Worm (Caenorhabditis elegans) whole organism, late embryonic: Measurements from ENCODE around the gene ccdc-55.

Source experiments
- C08G9.2 ChIP-seq: sonication (generic microtip); optimal IDR thresholded peaks from 2 replicates; lab custom pipeline; 2016; ENCODE audit warnings: mild to moderate bottlenecking, missing genetic modification characterization, moderate library complexity, missing compliant biosample characterization
- F13H6.1 ChIP-seq: sonication (generic microtip); optimal IDR thresholded peaks from 2 replicates; lab custom pipeline; 2016; ENCODE audit warnings: missing genetic modification characterization, missing compliant biosample characterization
- K02D7.2 ChIP-seq: sonication (generic microtip); optimal IDR thresholded peaks from 2 replicates; lab custom pipeline; 2017; ENCODE audit warnings: mild to moderate bottlenecking, missing genetic modification characterization, missing compliant biosample characterization
- Y22D7AL.16 ChIP-seq: sonication (generic microtip); optimal IDR thresholded peaks from 2 replicates; lab custom pipeline; 2016; ENCODE audit warnings: missing genetic modification characterization, missing compliant biosample characterization
- ceh-14 ChIP-seq: sonication (generic microtip); optimal IDR thresholded peaks from 2 replicates; lab custom pipeline; 2016; ENCODE audit warnings: missing genotype, missing genetic modification characterization, missing compliant biosample characterization
- ceh-18 ChIP-seq: sonication (generic microtip); optimal IDR thresholded peaks from 2 replicates; lab custom pipeline; 2016; ENCODE audit warnings: missing genetic modification characterization, missing compliant biosample characterization
- ceh-19 ChIP-seq: fragments of 200-800 bp; sonication (Bioruptor generic); optimal IDR thresholded peaks from 2 replicates; lab custom pipeline; 2018; ENCODE audit warnings: mild to moderate bottlenecking, missing genetic modification characterization, missing compliant biosample characterization
- ceh-2 ChIP-seq: sonication (generic microtip); optimal IDR thresholded peaks from 2 replicates; lab custom pipeline; 2016; ENCODE audit warnings: missing genotype, missing genetic modification characterization, missing compliant biosample characterization
- ceh-30 ChIP-seq: fragments of 150-350 bp; optimal IDR thresholded peaks from 2 replicates; lab custom pipeline; 2014; ENCODE audit warnings: missing biosample characterization, missing genetic modification characterization
- ceh-31 ChIP-seq: sonication (generic microtip); optimal IDR thresholded peaks from 2 replicates; lab custom pipeline; 2016; ENCODE audit warnings: missing genetic modification characterization, missing compliant biosample characterization
- ceh-34 ChIP-seq: sonication (generic microtip); optimal IDR thresholded peaks from 2 replicates; lab custom pipeline; 2016; ENCODE audit warnings: mild to moderate bottlenecking, missing genetic modification characterization, missing compliant biosample characterization
- ceh-48 ChIP-seq: sonication (generic microtip); optimal IDR thresholded peaks from 2 replicates; lab custom pipeline; 2016; ENCODE audit warnings: missing genetic modification characterization, inconsistent platforms, missing compliant biosample characterization
- dmd-4 ChIP-seq: sonication (generic microtip); optimal IDR thresholded peaks from 2 replicates; lab custom pipeline; 2016; ENCODE audit warnings: borderline replicate concordance, missing genetic modification characterization, missing compliant biosample characterization
- dve-1 ChIP-seq: sonication (generic microtip); optimal IDR thresholded peaks from 2 replicates; lab custom pipeline; 2017; ENCODE audit warnings: antibody characterized with exemption, mild to moderate bottlenecking, missing genetic modification characterization, missing compliant biosample characterization
- elt-2 ChIP-seq: sonication (generic microtip); optimal IDR thresholded peaks from 2 replicates; lab custom pipeline; 2016; ENCODE audit warnings: missing genetic modification reagents, missing genetic modification characterization, missing compliant biosample characterization
- elt-4 ChIP-seq: sonication (generic microtip); optimal IDR thresholded peaks from 2 replicates; lab custom pipeline; 2016; ENCODE audit warnings: missing genetic modification characterization, missing compliant biosample characterization
- ets-4 ChIP-seq: sonication (generic microtip); optimal IDR thresholded peaks from 2 replicates; lab custom pipeline; 2016; ENCODE audit warnings: missing genetic modification characterization, missing compliant biosample characterization
- fkh-6 ChIP-seq: sonication (generic microtip); optimal IDR thresholded peaks from 2 replicates; lab custom pipeline; 2016; ENCODE audit warnings: missing genetic modification characterization, missing compliant biosample characterization
- gmeb-2 ChIP-seq: sonication (generic microtip); optimal IDR thresholded peaks from 2 replicates; lab custom pipeline; 2016; ENCODE audit warnings: missing genetic modification characterization, inconsistent platforms, missing compliant biosample characterization
- hlh-30 ChIP-seq: sonication (generic microtip); optimal IDR thresholded peaks from 2 replicates; lab custom pipeline; 2017; ENCODE audit warnings: antibody characterized with exemption, missing genetic modification characterization, missing compliant biosample characterization; ENCODE audit not compliant: insufficient read depth
- hlh-6 ChIP-seq: sonication (generic microtip); optimal IDR thresholded peaks from 2 replicates; lab custom pipeline; 2016; ENCODE audit warnings: missing genotype, missing genetic modification characterization, missing compliant biosample characterization
- hlh-8 ChIP-seq: sonication (generic microtip); optimal IDR thresholded peaks from 2 replicates; lab custom pipeline; 2016; ENCODE audit warnings: missing genotype, missing genetic modification characterization, missing compliant biosample characterization
- lim-6 ChIP-seq: sonication (generic microtip); optimal IDR thresholded peaks from 2 replicates; lab custom pipeline; 2016; ENCODE audit warnings: missing genetic modification characterization, missing compliant biosample characterization
- madf-2 ChIP-seq: sonication (generic microtip); optimal IDR thresholded peaks from 2 replicates; lab custom pipeline; 2017; ENCODE audit warnings: missing genetic modification characterization, missing compliant biosample characterization
- mec-3 ChIP-seq: sonication (generic microtip); optimal IDR thresholded peaks from 2 replicates; lab custom pipeline; 2016; ENCODE audit warnings: borderline replicate concordance, missing genetic modification characterization, missing compliant biosample characterization
- nfya-1 ChIP-seq: sonication (generic microtip); optimal IDR thresholded peaks from 2 replicates; lab custom pipeline; 2017; ENCODE audit warnings: missing genetic modification characterization, mild to moderate bottlenecking, missing compliant biosample characterization, antibody characterized with exemption, moderate library complexity
- nhr-11 ChIP-seq: fragments of 150-350 bp; optimal IDR thresholded peaks from 2 replicates; lab custom pipeline; 2014; ENCODE audit warnings: missing biosample characterization, missing genetic modification characterization
- nhr-232 ChIP-seq: sonication (generic microtip); optimal IDR thresholded peaks from 2 replicates; lab custom pipeline; 2016; ENCODE audit warnings: missing genetic modification characterization, missing compliant biosample characterization
- npax-4 ChIP-seq: sonication (generic microtip); optimal IDR thresholded peaks from 2 replicates; lab custom pipeline; 2016; ENCODE audit warnings: missing genetic modification characterization, missing compliant biosample characterization
- pag-3 ChIP-seq: sonication (generic microtip); optimal IDR thresholded peaks from 2 replicates; lab custom pipeline; 2016; ENCODE audit warnings: missing compliant biosample characterization, missing genetic modification characterization, borderline replicate concordance
- pat-9 ChIP-seq: fragments of 200-800 bp; sonication (Bioruptor generic); optimal IDR thresholded peaks from 2 replicates; lab custom pipeline; 2018; ENCODE audit warnings: mild to moderate bottlenecking, missing genetic modification characterization, moderate library complexity, missing compliant biosample characterization
- pax-1 ChIP-seq: fragments of 150-350 bp; optimal IDR thresholded peaks from 2 replicates; lab custom pipeline; 2014; ENCODE audit warnings: missing biosample characterization, missing genetic modification characterization
- pha-2 ChIP-seq: sonication (generic microtip); optimal IDR thresholded peaks from 2 replicates; lab custom pipeline; 2017; ENCODE audit warnings: mild to moderate bottlenecking, missing genetic modification characterization, missing compliant biosample characterization
- pqm-1 ChIP-seq: sonication (generic microtip); optimal IDR thresholded peaks from 2 replicates; lab custom pipeline; 2016; ENCODE audit warnings: missing genetic modification characterization, missing compliant biosample characterization
- pros-1 ChIP-seq: fragments of 150-350 bp; optimal IDR thresholded peaks from 2 replicates; lab custom pipeline; 2014; ENCODE audit warnings: missing biosample characterization, missing genetic modification reagents, missing genetic modification characterization
- ref-2 ChIP-seq: sonication (generic microtip); optimal IDR thresholded peaks from 2 replicates; lab custom pipeline; 2016; ENCODE audit warnings: missing genetic modification characterization, missing compliant biosample characterization
- rnt-1 ChIP-seq: sonication (generic microtip); optimal IDR thresholded peaks from 2 replicates; lab custom pipeline; 2016; ENCODE audit warnings: missing genetic modification characterization, missing compliant biosample characterization
- sdc-2 ChIP-seq: sonication (generic microtip); optimal IDR thresholded peaks from 2 replicates; lab custom pipeline; 2016; ENCODE audit warnings: missing genotype, missing genetic modification characterization, missing compliant biosample characterization
- sox-4 ChIP-seq: sonication (generic microtip); optimal IDR thresholded peaks from 2 replicates; lab custom pipeline; 2017; ENCODE audit warnings: mild to moderate bottlenecking, missing genetic modification characterization, inconsistent platforms, missing compliant biosample characterization
- tbx-2 ChIP-seq: sonication (generic microtip); optimal IDR thresholded peaks from 2 replicates; lab custom pipeline; 2016; ENCODE audit warnings: missing genetic modification characterization, missing compliant biosample characterization
- tbx-7 ChIP-seq: sonication (generic microtip); optimal IDR thresholded peaks from 2 replicates; lab custom pipeline; 2016; ENCODE audit warnings: missing genotype, missing genetic modification characterization, missing compliant biosample characterization
- unc-3 ChIP-seq, 2 experiments: fragments of 200-800 bp in 1 of 2; sonication (Bioruptor generic) in 1 of 2; sonication (generic microtip) in 1 of 2; conservative IDR thresholded peaks in 1 of 2; optimal IDR thresholded peaks in 1 of 2; 2 replicates each; pipeline versions ENCODE4 v1.3.6 to Lab custom; 2016 to 2022; ENCODE audit warnings: missing compliant biosample characterization in 2 of 2, missing genetic modification characterization in 2 of 2, missing genetic modification reagents in 1 of 2
- unc-42 ChIP-seq: sonication (generic microtip); optimal IDR thresholded peaks from 2 replicates; lab custom pipeline; 2016; ENCODE audit warnings: missing genotype, missing genetic modification characterization, missing compliant biosample characterization
- unc-55 ChIP-seq: sonication (generic microtip); optimal IDR thresholded peaks from 2 replicates; lab custom pipeline; 2017; ENCODE audit warnings: missing biosample characterization, missing genetic modification reagents, missing genetic modification characterization
- zip-5 ChIP-seq: sonication (generic microtip); optimal IDR thresholded peaks from 2 replicates; lab custom pipeline; 2016; ENCODE audit warnings: missing genetic modification characterization, missing compliant biosample characterization

The ccdc-55 gene

DNA sequence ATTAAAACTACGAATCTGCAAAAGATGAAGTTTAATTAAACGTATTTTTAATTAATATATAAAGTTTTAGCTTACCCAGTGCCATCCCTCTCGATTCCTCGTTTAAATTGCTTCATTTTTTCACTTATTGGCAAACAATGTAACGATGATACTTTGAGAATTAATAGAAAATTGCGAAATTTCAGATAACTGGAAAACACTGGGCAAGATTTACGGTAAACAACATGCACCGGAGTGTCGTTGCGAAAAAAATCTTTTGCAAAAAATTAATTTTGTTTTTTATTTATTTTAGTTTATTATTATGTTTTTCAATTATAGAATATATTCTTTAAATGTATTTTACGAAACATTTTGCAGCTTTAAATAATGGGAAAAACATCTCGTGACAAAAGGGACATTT is 35.5 kb upstream of the ccdc-55 start, which contains the start of the genes pelo-1 and R74.7:
pelo-1 (minus strand) TSS at position 151 of the 400 bp plus-strand sequence.
R74.7 (plus strand) TSS at position 358 of the 400 bp plus-strand sequence.
- TF ChIP-seq nhr-11 (tag; lab: Kevin White, UChicago): no peak
- no peak for TF ChIP-seq pat-9 (tag; lab: Kevin White, UChicago)
- TF ChIP-seq unc-42 (tag; lab: Kevin White, UChicago): no peak
- no peak for TF ChIP-seq dmd-4
- no peak for TF ChIP-seq pqm-1 (tag; lab: Kevin White, UChicago)
- TF ChIP-seq rnt-1 (tag; lab: Kevin White, UChicago): no peak
- TF ChIP-seq, all 69 proteins: peak for 0

DNA sequence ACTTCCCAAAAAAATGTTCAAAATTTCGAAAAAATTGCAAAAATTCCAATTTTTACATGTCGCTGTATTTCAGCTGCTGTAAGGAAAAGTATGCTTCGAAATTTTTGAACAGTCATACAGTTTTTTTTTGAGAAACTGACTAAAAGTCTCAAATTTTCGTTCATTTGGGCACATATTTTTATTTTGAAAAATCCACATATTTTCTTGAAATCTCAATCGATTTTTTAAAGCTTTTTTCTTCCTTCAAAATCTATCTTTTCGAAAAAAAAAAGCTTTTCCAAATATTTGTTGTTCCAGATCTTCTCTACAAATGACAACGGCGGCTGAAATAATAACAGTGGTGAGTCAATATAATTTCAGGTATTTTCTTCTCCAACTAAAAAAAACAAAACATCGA is 28.4 kb upstream of the ccdc-55 start, which contains the start of gene asd-1:
asd-1 (plus strand) TSS at position 298 of the 397 bp plus-strand sequence.
- no peak for TF ChIP-seq tbx-7 (tag; lab: Kevin White, UChicago)
- TF ChIP-seq hlh-6: no peak
- TF ChIP-seq ceh-30 (tag; lab: Kevin White, UChicago): no peak
- TF ChIP-seq elt-4: no peak
- TF ChIP-seq Y22D7AL.16 (tag; lab: Kevin White, UChicago): no peak
- no peak for TF ChIP-seq ets-4 (tag; lab: Kevin White, UChicago)
- TF ChIP-seq unc-3 (GFP tag; conservative IDR thresholded peaks at IDR 0.05; lab: Robert Waterston, UW): no peak
- TF ChIP-seq unc-3 (tag; optimal IDR thresholded peaks at IDR 0.05; lab: Kevin White, UChicago): no peak

DNA sequence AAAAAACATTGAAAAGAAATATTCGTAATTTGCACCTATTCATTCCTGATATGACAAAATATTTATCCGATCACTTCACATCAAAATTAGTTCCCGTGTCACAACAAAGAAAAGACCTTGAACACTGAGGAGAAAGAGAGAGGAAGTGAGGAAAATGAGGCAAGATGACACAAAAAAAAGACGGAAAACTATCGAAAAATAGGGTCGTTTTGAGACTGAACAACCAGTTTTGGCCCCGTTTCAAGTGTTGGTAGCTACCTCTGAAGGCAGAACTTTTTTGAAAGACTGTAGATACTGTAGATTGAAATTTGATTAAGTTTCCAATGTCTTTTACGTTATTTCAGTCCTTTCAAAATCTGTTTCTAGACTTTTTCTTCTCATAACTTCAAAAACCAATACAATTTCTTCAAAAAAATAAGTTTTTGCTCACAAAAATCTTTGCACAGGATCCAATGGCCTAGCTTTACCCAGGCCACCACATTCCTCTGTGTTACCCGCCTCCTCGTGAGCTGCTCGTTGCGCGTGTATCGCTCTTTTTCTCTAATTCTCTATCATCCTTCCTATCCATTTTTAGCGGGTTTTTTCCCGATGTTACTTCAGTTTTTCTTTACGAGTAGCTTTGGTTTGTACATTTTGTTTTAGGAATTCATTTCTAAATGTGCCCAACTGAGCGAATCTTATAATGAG is 27.9 kb upstream of the ccdc-55 start:
- TF ChIP-seq pax-1 (peak; percentile 31), C08G9.2 (tag; lab: Kevin White, UChicago) (peak; percentile 89), zip-5 (tag; lab: Kevin White, UChicago) (peak; percentile 75), nfya-1 (tag; lab: Kevin White, UChicago) (peak; percentile 67), pha-2 (tag; lab: Kevin White, UChicago) (no peak), tbx-7 (tag; lab: Kevin White, UChicago) (peak; percentile 69), ceh-31 (tag; lab: Kevin White, UChicago) (peak; percentile 89), hlh-30 (tag; lab: Kevin White, UChicago) (peak; percentile 93), ets-4 (tag; lab: Kevin White, UChicago) (peak; percentile 71), pros-1 (tag; lab: Kevin White, UChicago) (no peak), ceh-30 (tag; lab: Kevin White, UChicago) (no peak), npax-4 (tag; lab: Kevin White, UChicago) (no peak), fkh-6 (tag; lab: Kevin White, UChicago) (peak; percentile 74), nhr-232 (tag; lab: Kevin White, UChicago) (no peak), ceh-48 (tag; lab: Kevin White, UChicago) (no peak), unc-42 (tag; lab: Kevin White, UChicago) (peak; percentile 47), sdc-2 (tag; lab: Kevin White, UChicago) (peak; percentile 19), nhr-11 (tag; lab: Kevin White, UChicago) (no peak), ref-2 (tag; lab: Kevin White, UChicago) (peak; percentile 51), hlh-6 (no peak), K02D7.2 (tag; lab: Kevin White, UChicago) (no peak), mec-3 (tag; lab: Kevin White, UChicago) (peak; percentile 78), dve-1 (tag; lab: Kevin White, UChicago) (no peak), madf-2 (tag; lab: Kevin White, UChicago) (no peak), sox-4 (no peak), lim-6 (tag; lab: Kevin White, UChicago) (peak; percentile 61), pag-3 (tag; lab: Kevin White, UChicago) (no peak), gmeb-2 (tag; lab: Kevin White, UChicago) (no peak), unc-55 (GFP tag; lab: Kevin White, UChicago) (peak; percentile 51), elt-4 (no peak), hlh-8 (tag; lab: Kevin White, UChicago) (peak; percentile 33), ceh-2 (tag; lab: Kevin White, UChicago) (peak; percentile 85), ceh-19 (no peak), ceh-34 (tag; lab: Kevin White, UChicago) (peak; percentile 28), elt-2 (tag; lab: Kevin White, UChicago) (peak; percentile 34), tbx-2 (peak; percentile 81), F13H6.1 (tag; lab: Kevin White, UChicago) (peak; percentile 41), ceh-14 (tag; lab: Kevin White, UChicago) (peak; percentile 19), ceh-18 (peak; percentile 53), rnt-1 (tag; lab: Kevin White, UChicago) (peak; percentile 64)
- TF ChIP-seq, all 69 proteins: peak for 24
